Worm (Caenorhabditis elegans) whole organism, L4 larva: Measurements from ENCODE around the gene str-134.

Source experiments
- F44E2.7 ChIP-seq: fragments of 200-800 bp; sonication (Bioruptor generic); IDR thresholded peaks from 2 replicates; pipeline ENCODE4 v2.1.2; 2022; ENCODE audit warnings: missing genetic modification characterization, missing compliant biosample characterization
- R02D3.7 ChIP-seq: fragments of 150-350 bp; sonication (generic microtip); optimal IDR thresholded peaks from 3 replicates; lab custom pipeline; 2014; ENCODE audit warnings: missing biosample characterization, missing genetic modification characterization
- nhr-102 ChIP-seq: sonication (generic microtip); optimal IDR thresholded peaks from 2 replicates; lab custom pipeline; 2016; ENCODE audit warnings: mild to moderate bottlenecking, missing genetic modification characterization, moderate library complexity, missing compliant biosample characterization

DNA sequence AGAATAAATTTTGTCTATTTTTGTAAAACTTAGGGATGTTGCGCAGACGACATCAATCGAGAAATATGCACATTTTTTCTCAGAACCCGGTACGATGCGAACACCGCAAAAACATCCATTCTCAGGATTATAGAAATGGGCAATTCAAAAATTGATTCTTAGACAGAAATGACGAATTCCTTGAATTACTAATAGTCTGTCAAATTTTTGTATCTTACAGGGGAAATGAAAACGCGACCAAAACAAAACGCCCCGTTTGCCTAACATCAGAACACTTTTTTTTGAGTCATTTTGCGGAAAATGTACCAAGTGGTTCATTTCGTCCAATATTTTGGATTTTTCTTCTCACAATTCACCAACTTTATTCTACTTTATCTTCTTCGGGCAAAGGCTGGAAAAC, at the start of gene str-134:
- TF ChIP-seq F44E2.7 (GFP tag; lab: Robert Waterston, UW) (no peak), nhr-102 (tag; lab: Kevin White, UChicago) (no peak), R02D3.7 (tag; lab: Kevin White, UChicago) (no peak)
